Fruit fly (Drosophila melanogaster) whole organism, embryonic: ENCODE data around the gene CG32320.
A peak's percentile ranks its signal among the peaks of the same experiment; 100 is the strongest.

Experiments
- Adf1 ChIP-seq: fragments of 200-800 bp; sonication (Bioruptor generic); IDR thresholded peaks from 2 replicates; pipeline ENCODE4 v1.3.6; 2022; ENCODE audit warnings: missing biosample characterization, missing genetic modification characterization
- Antp ChIP-seq: fragments of 200-800 bp; sonication (Bioruptor generic); optimal IDR thresholded peaks from 3 replicates; lab custom pipeline; 2016; ENCODE audit warnings: missing biosample characterization, missing genetic modification characterization
- Awh ChIP-seq: fragments of 200-800 bp; sonication (Bioruptor generic); IDR thresholded peaks from 2 replicates; pipeline ENCODE4, ENCODE4 v1.3.6; 2022; ENCODE audit warnings: missing biosample characterization, missing genetic modification characterization
- Bdp1 ChIP-seq: fragments of 200-800 bp; sonication (Bioruptor generic); optimal IDR thresholded peaks from 3 replicates; lab custom pipeline; 2016; ENCODE audit warnings: missing biosample characterization, missing genetic modification characterization
- Bgb ChIP-seq: fragments of 200-800 bp; sonication (Bioruptor generic); IDR thresholded peaks from 2 replicates; pipeline ENCODE4 v1.3.6; 2022; ENCODE audit warnings: missing biosample characterization, missing genetic modification characterization; ENCODE audit not compliant: partially characterized antibody
- CG10543 ChIP-seq: fragments of 200-800 bp; sonication (Bioruptor generic); optimal IDR thresholded peaks from 3 replicates; lab custom pipeline; 2017; ENCODE audit warnings: missing biosample characterization, mild to moderate bottlenecking, missing genetic modification characterization, moderate library complexity
- CG10654 ChIP-seq: fragments of 200-800 bp; sonication (Bioruptor generic); optimal IDR thresholded peaks from 2 replicates; lab custom pipeline; 2016; ENCODE audit warnings: missing biosample characterization, missing genetic modification characterization
- CG12236 ChIP-seq: fragments of 200-800 bp; sonication (Bioruptor generic); optimal IDR thresholded peaks from 2 replicates; lab custom pipeline; 2016; ENCODE audit warnings: missing biosample characterization, missing genetic modification characterization
- CG13123 ChIP-seq: fragments of 200-800 bp; sonication (Bioruptor generic); optimal IDR thresholded peaks from 2 replicates; lab custom pipeline; 2016; ENCODE audit warnings: missing biosample characterization, missing genetic modification characterization
- CG15479 ChIP-seq: fragments of 200-800 bp; sonication (Bioruptor generic); optimal IDR thresholded peaks from 3 replicates; lab custom pipeline; 2019; ENCODE audit warnings: missing biosample characterization, mild to moderate bottlenecking, missing genetic modification characterization, moderate library complexity
- CG17385 ChIP-seq: fragments of 200-800 bp; sonication (Bioruptor generic); optimal IDR thresholded peaks from 3 replicates; lab custom pipeline; 2018; ENCODE audit warnings: missing biosample characterization, mild to moderate bottlenecking, missing genetic modification characterization
- CG2129 ChIP-seq: fragments of 200-800 bp; sonication (Bioruptor generic); IDR thresholded peaks from 2 replicates; pipeline ENCODE4 v1.3.6; 2022; ENCODE audit warnings: missing biosample characterization, missing genetic modification characterization; ENCODE audit not compliant: partially characterized antibody
- CG3065 ChIP-seq: fragments of 200-800 bp; sonication (Bioruptor generic); optimal IDR thresholded peaks from 2 replicates; lab custom pipeline; 2016; ENCODE audit warnings: missing biosample characterization, missing genetic modification characterization
- CG4282 ChIP-seq: fragments of 200-800 bp; sonication (Bioruptor generic); optimal IDR thresholded peaks from 2 replicates; lab custom pipeline; 2016; ENCODE audit warnings: missing biosample characterization, missing genetic modification characterization
- CG4424 ChIP-seq: fragments of 200-800 bp; sonication (Bioruptor generic); optimal IDR thresholded peaks from 3 replicates; lab custom pipeline; 2016; ENCODE audit warnings: missing biosample characterization, missing genetic modification characterization
- CG4730 ChIP-seq: fragments of 200-800 bp; sonication (Bioruptor generic); IDR thresholded peaks from 2 replicates; pipeline ENCODE4 v1.3.6; 2022; ENCODE audit warnings: missing biosample characterization, missing genetic modification characterization
- CG5953 ChIP-seq: fragments of 200-800 bp; sonication (Bioruptor generic); IDR thresholded peaks from 2 replicates; pipeline ENCODE4 v1.3.6; 2022; ENCODE audit warnings: missing biosample characterization, missing genetic modification characterization
- CG6272 ChIP-seq: fragments of 200-800 bp; sonication (Bioruptor generic); IDR thresholded peaks from 2 replicates; pipeline ENCODE4 v1.3.6; 2022; ENCODE audit warnings: missing biosample characterization, missing genetic modification characterization
- CG7372 ChIP-seq: fragments of 200-800 bp; sonication (Bioruptor generic); IDR thresholded peaks from 2 replicates; pipeline ENCODE4 v1.3.6; 2022; ENCODE audit warnings: missing biosample characterization, missing genetic modification characterization
- CrebB ChIP-seq: fragments of 200-800 bp; sonication (Bioruptor generic); optimal IDR thresholded peaks from 3 replicates; lab custom pipeline; 2018; ENCODE audit warnings: missing biosample characterization, mild to moderate bottlenecking, missing genetic modification characterization
- Dek ChIP-seq: fragments of 200-800 bp; sonication (Bioruptor generic); optimal IDR thresholded peaks from 3 replicates; lab custom pipeline; 2019; ENCODE audit warnings: missing biosample characterization, mild to moderate bottlenecking, missing genetic modification characterization, moderate library complexity
- Dll ChIP-seq: fragments of 200-800 bp; sonication (Bioruptor generic); IDR thresholded peaks from 4 replicates; pipeline ENCODE4 v1.3.6; 2022; ENCODE audit warnings: missing biosample characterization, missing genetic modification characterization; ENCODE audit not compliant: partially characterized antibody
- Elba2 ChIP-seq: fragments of 200-800 bp; sonication (Bioruptor generic); optimal IDR thresholded peaks from 3 replicates; lab custom pipeline; 2016; ENCODE audit warnings: missing biosample characterization, missing genetic modification characterization
- Fer2 ChIP-seq: fragments of 200-800 bp; sonication (Bioruptor generic); optimal IDR thresholded peaks from 2 replicates; lab custom pipeline; 2018; ENCODE audit warnings: missing biosample characterization, mild to moderate bottlenecking, missing genetic modification characterization, moderate library complexity
- HLH4C ChIP-seq: fragments of 200-800 bp; sonication (Bioruptor generic); IDR thresholded peaks from 3 replicates; pipeline ENCODE4 v1.3.6; 2022; ENCODE audit warnings: missing biosample characterization, missing genetic modification characterization; ENCODE audit not compliant: partially characterized antibody
- Jarid2 ChIP-seq: fragments of 200-800 bp; sonication (Bioruptor generic); optimal IDR thresholded peaks from 3 replicates; lab custom pipeline; 2017; ENCODE audit warnings: mild to moderate bottlenecking, missing biosample characterization, missing genetic modification reagents, missing genetic modification characterization
- NFAT ChIP-seq: fragments of 200-800 bp; sonication (Bioruptor generic); IDR thresholded peaks from 2 replicates; pipeline ENCODE4 v1.3.6; 2022; ENCODE audit warnings: missing biosample characterization, missing genetic modification characterization
- Pdp1 ChIP-seq, 2 experiments: fragments of 200-800 bp; sonication (Bioruptor generic); optimal IDR thresholded peaks; 3 replicates each; lab custom pipeline; 2016; ENCODE audit warnings: missing biosample characterization in 2 of 2, missing genetic modification characterization in 2 of 2, mild to moderate bottlenecking in 1 of 2, moderate library complexity in 1 of 2
- Ravus ChIP-seq: fragments of 200-800 bp; sonication (Bioruptor generic); IDR thresholded peaks from 2 replicates; pipeline ENCODE4 v1.3.6; 2022; ENCODE audit warnings: missing biosample characterization, missing genetic modification characterization
- Scr ChIP-seq: fragments of 200-800 bp; sonication (Bioruptor generic); IDR thresholded peaks from 2 replicates; pipeline ENCODE4 v1.3.6; 2022; ENCODE audit warnings: missing biosample characterization, missing genetic modification characterization; ENCODE audit not compliant: partially characterized antibody
- Stat92E ChIP-seq, 3 experiments: fragments of >200 bp in 2 of 3; fragments of 200-800 bp in 1 of 3; sonication (Bioruptor generic) in 1 of 3; optimal IDR thresholded peaks; 2 replicates each; lab custom pipeline; 2017 to 2019; ENCODE audit warnings: missing biosample characterization in 3 of 3, missing genetic modification characterization in 3 of 3, mild to moderate bottlenecking in 1 of 3, moderate library complexity in 1 of 3
- ab ChIP-seq: fragments of 200-800 bp; sonication (Bioruptor generic); optimal IDR thresholded peaks from 2 replicates; lab custom pipeline; 2016; ENCODE audit warnings: missing biosample characterization, missing genetic modification characterization
- al ChIP-seq: fragments of 200-800 bp; sonication (Bioruptor generic); IDR thresholded peaks from 2 replicates; pipeline ENCODE4 v1.3.6; 2022; ENCODE audit warnings: missing biosample characterization, missing genetic modification characterization
- amos ChIP-seq: fragments of 200-800 bp; sonication (Bioruptor generic); IDR thresholded peaks from 2 replicates; pipeline ENCODE4 v1.3.6; 2022; ENCODE audit warnings: missing biosample characterization, missing genetic modification characterization; ENCODE audit not compliant: partially characterized antibody
- ash1 ChIP-seq: fragments of 200-800 bp; sonication (Bioruptor generic); optimal IDR thresholded peaks from 2 replicates; lab custom pipeline; 2018; ENCODE audit warnings: missing biosample characterization, mild to moderate bottlenecking, missing genetic modification characterization
- bab2 ChIP-seq: fragments of 200-800 bp; sonication (Bioruptor generic); optimal IDR thresholded peaks from 2 replicates; lab custom pipeline; 2016; ENCODE audit warnings: missing biosample characterization, missing genetic modification characterization
- br ChIP-seq: fragments of >200 bp; optimal IDR thresholded peaks from 2 replicates; lab custom pipeline; 2017
- gro ChIP-seq: fragments of 200-800 bp; sonication (Bioruptor generic); optimal IDR thresholded peaks from 2 replicates; lab custom pipeline; 2016; ENCODE audit warnings: missing biosample characterization, missing genetic modification characterization
- hkb ChIP-seq, 2 experiments: fragments of 200-800 bp in 1 of 2; fragments of >200 bp in 1 of 2; sonication (Bioruptor generic) in 1 of 2; IDR thresholded peaks in 1 of 2; optimal IDR thresholded peaks in 1 of 2; 2 replicates each; pipeline versions ENCODE4 v1.3.6 to Lab custom; 2017 to 2022; ENCODE audit warnings: missing biosample characterization in 1 of 2, missing genetic modification characterization in 1 of 2
- kah ChIP-seq: fragments of 200-800 bp; sonication (Bioruptor generic); optimal IDR thresholded peaks from 2 replicates; lab custom pipeline; 2018; ENCODE audit warnings: missing biosample characterization, mild to moderate bottlenecking, missing genetic modification characterization
- pros ChIP-seq: fragments of 200-800 bp; sonication (Bioruptor generic); optimal IDR thresholded peaks from 3 replicates; lab custom pipeline; 2019; ENCODE audit warnings: missing biosample characterization, mild to moderate bottlenecking, missing genetic modification characterization, moderate library complexity
- sob ChIP-seq: fragments of 200-800 bp; sonication (Bioruptor generic); IDR thresholded peaks from 2 replicates; pipeline ENCODE4 v1.3.6; 2022; ENCODE audit warnings: missing biosample characterization, missing genetic modification characterization
- tio ChIP-seq: fragments of 200-800 bp; sonication (Bioruptor generic); optimal IDR thresholded peaks from 2 replicates; lab custom pipeline; 2017; ENCODE audit warnings: missing biosample characterization, missing genetic modification characterization, inconsistent platforms
- toy ChIP-seq: fragments of 200-800 bp; sonication (Bioruptor generic); IDR thresholded peaks from 2 replicates; pipeline ENCODE4 v1.3.6; 2022; ENCODE audit warnings: missing biosample characterization, missing genetic modification characterization
- twi ChIP-seq: fragments of 200-800 bp; optimal IDR thresholded peaks from 2 replicates; lab custom pipeline; 2019; ENCODE audit warnings: missing biosample characterization, mild to moderate bottlenecking, missing genetic modification characterization, moderate library complexity
- tx ChIP-seq: fragments of 200-800 bp; sonication (Bioruptor generic); optimal IDR thresholded peaks from 2 replicates; lab custom pipeline; 2016; ENCODE audit warnings: missing biosample characterization, missing genetic modification characterization
- unpg ChIP-seq: fragments of 200-800 bp; sonication (Bioruptor generic); optimal IDR thresholded peaks from 3 replicates; lab custom pipeline; 2018; ENCODE audit warnings: missing biosample characterization, mild to moderate bottlenecking, missing genetic modification characterization, moderate library complexity
- vvl ChIP-seq: fragments of 200-800 bp; sonication (Bioruptor generic); IDR thresholded peaks from 2 replicates; pipeline ENCODE4 v1.3.6; 2022; ENCODE audit warnings: missing biosample characterization, missing genetic modification characterization
- zen2 ChIP-seq: fragments of 200-800 bp; sonication (Bioruptor generic); IDR thresholded peaks from 3 replicates; pipeline ENCODE4 v1.3.6; 2022; ENCODE audit warnings: missing biosample characterization, missing genetic modification characterization; ENCODE audit not compliant: partially characterized antibody

The CG32320 gene

DNA sequence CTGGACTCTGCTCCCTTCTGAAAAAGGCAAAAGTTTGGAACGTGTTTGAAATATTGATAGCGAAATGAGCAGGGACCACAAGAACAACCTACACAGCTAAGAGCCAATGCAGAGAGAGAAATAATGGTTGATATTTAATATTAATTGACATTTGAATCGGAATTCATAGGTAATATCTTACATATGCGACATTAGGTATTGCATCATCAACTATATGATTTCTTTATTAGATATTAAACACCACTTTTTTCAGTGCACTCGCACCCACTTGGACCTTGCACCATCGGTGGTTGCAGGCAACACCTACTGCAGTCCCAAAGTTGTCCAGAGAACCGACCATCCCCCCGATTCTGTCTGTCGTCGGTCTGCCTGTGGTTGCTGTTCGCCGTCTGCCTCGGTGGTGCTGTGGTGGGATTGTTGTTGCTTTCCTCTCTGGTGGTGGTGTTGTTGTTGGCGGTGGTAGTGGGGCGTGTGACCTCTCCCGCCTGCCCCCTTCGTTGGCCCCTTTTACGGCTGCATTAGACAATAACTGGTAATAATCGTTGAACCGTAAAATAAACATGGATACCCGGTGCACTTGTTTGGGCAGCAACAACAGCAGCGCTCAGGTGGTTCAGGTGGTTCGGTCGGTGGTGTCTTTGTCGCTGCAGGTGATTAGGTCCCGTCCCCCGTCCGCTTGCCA, 19.4 kb upstream of the CG32320 start (continued):
- TF ChIP-seq toy (peak; percentile 31; the same call in 1 of the 2 replicates), CG5953 (0 out of 2 replicates have a peak, but pooled peaks have one; percentile 32), CG12236 (GFP tag; lab: Kevin White, UChicago) (no peak), CG17385 (GFP tag; lab: Kevin White, UChicago) (peak; percentile 56), Antp (GFP tag; lab: Kevin White, UChicago) (no peak), gro (no peak), pros (GFP tag; lab: Kevin White, UChicago) (no peak), amos (GFP tag; lab: Robert Waterston, UW) (no peak), CG6272 (GFP tag; lab: Robert Waterston, UW) (peak; percentile 39; the same call in 1 of the 2 replicates), ab (GFP tag; lab: Kevin White, UChicago) (no peak), zen2 (GFP tag; lab: Robert Waterston, UW) (no peak), Stat92E (GFP tag; optimal IDR thresholded peaks at IDR 0.05; lab: Kevin White, UChicago) (peak in 1 of 3 experiments; percentile 63), bab2 (GFP tag; lab: Kevin White, UChicago) (peak; percentile 67), Awh (peak; percentile 77), CG10543 (GFP tag; lab: Kevin White, UChicago) (no peak), unpg (peak; percentile 72), br (lab: Kevin White, UChicago) (no peak), tio (GFP tag; lab: Kevin White, UChicago) (no peak), al (GFP tag; lab: Robert Waterston, UW) (0 out of 2 replicates have a peak, but pooled peaks have one; percentile 33), CG3065 (no peak), Jarid2 (GFP tag; lab: Kevin White, UChicago) (peak; percentile 22), vvl (GFP tag; lab: Robert Waterston, UW) (peak; percentile 88), Fer2 (tag; lab: Kevin White, UChicago) (no peak), tx (peak; percentile 2), NFAT (GFP tag; lab: Robert Waterston, UW) (no peak), Bgb (GFP tag; lab: Robert Waterston, UW) (no peak), HLH4C (no peak), twi (peak; percentile 25), CG13123 (GFP tag; lab: Kevin White, UChicago) (no peak), Elba2 (no peak), hkb (optimal IDR thresholded peaks at IDR 0.05; lab: Kevin White, UChicago) (no peak), hkb (GFP tag; IDR thresholded peaks at IDR 0.05; lab: Robert Waterston, UW) (peak; percentile 68; the same call in 1 of the 2 replicates), Dek (tag; lab: Kevin White, UChicago) (peak; percentile 16), sob (peak; percentile 53; the same call in 1 of the 2 replicates), CG7372 (GFP tag; lab: Robert Waterston, UW) (peak; percentile 62; the same call in 1 of the 2 replicates), ash1 (GFP tag; lab: Kevin White, UChicago) (no peak), CG4282 (GFP tag; lab: Kevin White, UChicago) (no peak), CrebB (tag; lab: Kevin White, UChicago) (peak; percentile 45), kah (GFP tag; lab: Kevin White, UChicago) (peak; percentile 21), CG10654 (no peak), CG4730 (peak; percentile 32; the same call in 1 of the 2 replicates), CG15479 (GFP tag; lab: Kevin White, UChicago) (no peak), Scr (GFP tag; lab: Robert Waterston, UW) (no peak), Bdp1 (no peak), Adf1 (GFP tag; lab: Robert Waterston, UW) (no peak), Pdp1 (GFP tag; optimal IDR thresholded peaks at IDR 0.05; lab: Kevin White, UChicago) (peak; percentile 26 to 39), Ravus (GFP tag; lab: Robert Waterston, UW) (no peak), Dll (GFP tag; lab: Robert Waterston, UW) (no peak), CG4424 (GFP tag; lab: Kevin White, UChicago) (peak; percentile 46), CG2129 (GFP tag; lab: Robert Waterston, UW) (no peak)
